Fruit fly (Drosophila melanogaster) whole organism, adult: ENCODE results near the gene CG14301.

Experiments used
- bab1 ChIP-seq: fragments of 200-800 bp; sonication (Bioruptor generic); optimal IDR thresholded peaks from 3 replicates; lab custom pipeline; 2019; ENCODE audit warnings: missing biosample characterization, mild to moderate bottlenecking, missing genetic modification characterization, moderate library complexity
- kay ChIP-seq: fragments of 200-800 bp; sonication (Bioruptor generic); peaks from one replicate; lab custom pipeline; 2016; ENCODE audit warnings: missing biosample characterization, missing genetic modification characterization, borderline replicate concordance
- pad ChIP-seq: fragments of 200-800 bp; sonication (Bioruptor generic); optimal IDR thresholded peaks from 3 replicates; lab custom pipeline; 2017; ENCODE audit warnings: missing biosample characterization, missing genetic modification characterization, mild to moderate bottlenecking, moderate library complexity, missing genetic modification reagents

dm6 chr3R:18598391-18598790 lies 42.9 kb downstream of the CG14301 start, which contains the start of gene Tssk:
- no peak for TF ChIP-seq kay (GFP tag; lab: Kevin White, UChicago)
- TF ChIP-seq pad (GFP tag; lab: Kevin White, UChicago), result no peak
- no peak for TF ChIP-seq bab1 (GFP tag; lab: Kevin White, UChicago)
